Fruit fly (Drosophila melanogaster): ENCODE results near the gene Alp11.

Gene Alp11

DNA sequence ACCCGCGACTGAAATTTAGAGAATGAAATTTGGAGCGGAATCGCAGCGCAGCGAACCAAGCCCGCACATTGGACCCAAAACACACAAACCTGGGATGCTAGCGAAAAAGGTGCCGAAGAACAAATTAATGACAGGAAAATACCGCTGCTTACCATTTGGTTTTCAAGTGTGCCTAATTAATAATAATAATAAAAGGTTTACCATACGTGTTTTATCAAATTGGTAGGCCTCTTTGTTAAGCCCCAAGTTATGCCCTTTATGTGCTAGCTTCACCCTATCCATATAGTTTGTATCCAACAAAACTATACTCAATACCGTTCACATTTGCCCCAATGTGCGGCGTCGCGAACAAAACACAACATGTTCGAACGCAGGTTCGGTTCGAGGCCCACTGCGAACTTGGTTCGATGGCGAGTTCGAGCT lies 33.3 kb upstream of the Alp11 start, which contains the start of gene Ac13E (continued):
- TF ChIP-seq BEAF-32 (GFP tag; optimal IDR thresholded peaks at IDR 0.05), result no peak
- peak; percentile 15 for TF ChIP-seq sima (GFP tag; optimal IDR thresholded peaks at IDR 0.05)
- no peak for TF ChIP-seq luna (GFP tag; optimal IDR thresholded peaks at IDR 0.05)
- TF ChIP-seq Meics (GFP tag; optimal IDR thresholded peaks at IDR 0.05), result peak; percentile 92
- TF ChIP-seq Rx (GFP tag; IDR thresholded peaks at IDR 0.05), result peak; percentile 64; the same call in 1 of the 2 replicates
- TF ChIP-seq sens (GFP tag), result peak; percentile 98
- peak; percentile 87 for TF ChIP-seq zfh1 (GFP tag; IDR thresholded peaks at IDR 0.05)
- TF ChIP-seq GATAe (GFP tag; conservative IDR thresholded peaks at IDR 0.05), result peak; percentile 58; the same call in 1 of the 2 replicates
- TF ChIP-seq CG12299 (tag; optimal IDR thresholded peaks at IDR 0.05), result peak; percentile 86
- peak; percentile 83 for TF ChIP-seq CG6683 (GFP tag; optimal IDR thresholded peaks at IDR 0.05)
- peak; percentile 70 for TF ChIP-seq dm (GFP tag; optimal IDR thresholded peaks at IDR 0.05)
- TF ChIP-seq CG4404 (GFP tag; IDR thresholded peaks at IDR 0.05), result peak; percentile 89
- peak; percentile 83 for TF ChIP-seq CG15601 (tag; optimal IDR thresholded peaks at IDR 0.05)
- no peak for TF ChIP-seq zen2 (GFP tag; IDR thresholded peaks at IDR 0.05; ENCODE audit: partially characterized antibody)
- TF ChIP-seq trh (GFP tag; optimal IDR thresholded peaks at IDR 0.05), result peak; percentile 71
- peak; percentile 83 for TF ChIP-seq CG11093 (GFP tag; IDR thresholded peaks at IDR 0.05)
- TF ChIP-seq CG15696 (tag; optimal IDR thresholded peaks at IDR 0.05), result peak; percentile 88
- peak; percentile 85 for TF ChIP-seq D19A (tag; optimal IDR thresholded peaks at IDR 0.05)
- TF ChIP-seq sna (GFP tag; IDR thresholded peaks at IDR 0.05; ENCODE audit: partially characterized antibody), result peak; percentile 51; the same call in 1 of the 2 replicates
- 0 out of 3 replicates have a peak, but pooled peaks have one; percentile 69 for TF ChIP-seq gce (GFP tag; IDR thresholded peaks at IDR 0.05)
- peak; percentile 74 for TF ChIP-seq CHES-1-like (GFP tag; optimal IDR thresholded peaks at IDR 0.05)
- TF ChIP-seq Sin3A (optimal IDR thresholded peaks at IDR 0.05), result no peak
- TF ChIP-seq ara (GFP tag; IDR thresholded peaks at IDR 0.05), result peak; percentile 84
- TF ChIP-seq CG1602 (GFP tag; optimal IDR thresholded peaks at IDR 0.05), result peak; percentile 85
- peak; percentile 98 for TF ChIP-seq row (GFP tag; IDR thresholded peaks at IDR 0.05)
- peak; percentile 56 for TF ChIP-seq exex (tag; optimal IDR thresholded peaks at IDR 0.05)
- peak; percentile 78 for TF ChIP-seq CG11247 (GFP tag; IDR thresholded peaks at IDR 0.05)
- peak; percentile 51 for TF ChIP-seq fd102C (GFP tag; optimal IDR thresholded peaks at IDR 0.05)
- peak; percentile 54; the same call in 1 of the 2 replicates for TF ChIP-seq CG5953 (GFP tag; IDR thresholded peaks at IDR 0.05)
- peak; percentile 81 for TF ChIP-seq Hand (GFP tag; optimal IDR thresholded peaks at IDR 0.05)
- TF ChIP-seq D (optimal IDR thresholded peaks at IDR 0.05), result no peak
- TF ChIP-seq D (GFP tag; optimal IDR thresholded peaks at IDR 0.05), result peak; percentile 89
- TF ChIP-seq Hr51 (GFP tag; optimal IDR thresholded peaks at IDR 0.05), result peak; percentile 83 to 91
- peak; percentile 79 for TF ChIP-seq B-H2 (GFP tag; optimal IDR thresholded peaks at IDR 0.05)
- TF ChIP-seq CG17359 (tag; optimal IDR thresholded peaks at IDR 0.05), result peak; percentile 87
- peak; percentile 80 to 91 for TF ChIP-seq dpn (GFP tag; optimal IDR thresholded peaks at IDR 0.05)
- peak; percentile 64 for TF ChIP-seq zfh2 (GFP tag; optimal IDR thresholded peaks at IDR 0.05)
- TF ChIP-seq NC2α (GFP tag; optimal IDR thresholded peaks at IDR 0.05), result peak; percentile 66
- peak; percentile 85 for TF ChIP-seq Six4 (GFP tag; optimal IDR thresholded peaks at IDR 0.05)
- peak; percentile 82 for TF ChIP-seq gsb (GFP tag; IDR thresholded peaks at IDR 0.05)
- TF ChIP-seq CG12769 (tag; optimal IDR thresholded peaks at IDR 0.05), result peak; percentile 90
- TF ChIP-seq HLH3B (GFP tag; IDR thresholded peaks at IDR 0.05), result peak; percentile 85
- TF ChIP-seq chn (GFP tag; optimal IDR thresholded peaks at IDR 0.05), result peak; percentile 90
- peak; percentile 93 for TF ChIP-seq CG6689 (GFP tag; IDR thresholded peaks at IDR 0.05)
- TF ChIP-seq Hmr (GFP tag; optimal IDR thresholded peaks at IDR 0.05), result peak; percentile 94
- peak; percentile 93 for TF ChIP-seq CG15269 (tag; optimal IDR thresholded peaks at IDR 0.05)
- peak; percentile 82 for TF ChIP-seq Bteb2 (GFP tag; optimal IDR thresholded peaks at IDR 0.05)
- TF ChIP-seq CG9609 (GFP tag; optimal IDR thresholded peaks at IDR 0.05), result peak; percentile 68
- peak; percentile 92 for TF ChIP-seq unpg (GFP tag; optimal IDR thresholded peaks at IDR 0.05)
- TF ChIP-seq hkb (optimal IDR thresholded peaks at IDR 0.05), result no peak
- TF ChIP-seq hkb (GFP tag; IDR thresholded peaks at IDR 0.05), result peak; percentile 93

All from whole organism, embryonic.